Worm (Caenorhabditis elegans) whole organism, young adult: ENCODE measurements around the gene C46A5.6.
A peak's percentile ranks its signal among the peaks of the same experiment; 100 is the strongest.

Experiments used
- B0035.1 ChIP-seq: sonication (generic microtip); optimal IDR thresholded peaks from 2 replicates; lab custom pipeline; 2016; ENCODE audit warnings: missing genetic modification characterization, mild to moderate bottlenecking, missing compliant biosample characterization, missing genotype, missing genetic modification reagents
- B0336.3 ChIP-seq: fragments of 200-800 bp; sonication (Bioruptor generic); IDR thresholded peaks from 2 replicates; pipeline ENCODE4 v1.3.6; 2022; ENCODE audit warnings: missing genetic modification characterization, missing compliant biosample characterization
- C17E4.6 ChIP-seq: fragments of 200-800 bp; sonication (Bioruptor generic); IDR thresholded peaks from 2 replicates; pipeline ENCODE4 v1.3.6; 2022; ENCODE audit warnings: missing genetic modification reagents, missing genetic modification characterization, missing compliant biosample characterization
- F33H1.4 ChIP-seq: fragments of 200-800 bp; sonication (Bioruptor generic); IDR thresholded peaks from 2 replicates; pipeline ENCODE4 v1.3.6; 2022; ENCODE audit warnings: missing genetic modification reagents, missing genetic modification characterization, missing compliant biosample characterization
- F39B2.1 ChIP-seq: fragments of 200-800 bp; sonication (Bioruptor generic); IDR thresholded peaks from 2 replicates; pipeline ENCODE4 v1.3.6; 2022; ENCODE audit warnings: missing genetic modification reagents, missing genetic modification characterization, missing compliant biosample characterization
- F52B5.7 ChIP-seq: sonication (generic microtip); optimal IDR thresholded peaks from 2 replicates; lab custom pipeline; 2016; ENCODE audit warnings: mild to moderate bottlenecking, missing genetic modification characterization, missing compliant biosample characterization
- F57C9.4 ChIP-seq: sonication (generic microtip); optimal IDR thresholded peaks from 2 replicates; lab custom pipeline; 2017; ENCODE audit warnings: mild to moderate bottlenecking, missing genetic modification characterization, missing compliant biosample characterization
- K12H6.12 ChIP-seq: fragments of 200-800 bp; sonication (Bioruptor generic); optimal IDR thresholded peaks from 2 replicates; lab custom pipeline; 2018; ENCODE audit warnings: mild to moderate bottlenecking, missing genetic modification characterization, missing compliant biosample characterization
- T26A5.8 ChIP-seq: sonication (generic microtip); optimal IDR thresholded peaks from 2 replicates; lab custom pipeline; 2016; ENCODE audit warnings: missing genetic modification characterization, missing compliant biosample characterization
- Y67H2A.10 ChIP-seq: fragments of 200-800 bp; sonication (Bioruptor generic); conservative IDR thresholded peaks from 2 replicates; pipeline ENCODE4 v1.3.6; 2022; ENCODE audit warnings: missing genetic modification reagents, missing genetic modification characterization, missing compliant biosample characterization
- Y79H2A.3 ChIP-seq: fragments of 200-800 bp; sonication (Bioruptor generic); conservative IDR thresholded peaks from 2 replicates; pipeline ENCODE4 v1.3.6; 2022; ENCODE audit warnings: missing genetic modification reagents, missing genetic modification characterization, missing compliant biosample characterization
- athp-1 ChIP-seq: sonication (generic microtip); optimal IDR thresholded peaks from 2 replicates; lab custom pipeline; 2017; ENCODE audit warnings: mild to moderate bottlenecking, missing genetic modification characterization, missing compliant biosample characterization
- attf-5 ChIP-seq: fragments of 200-800 bp; sonication (Bioruptor generic); optimal IDR thresholded peaks from 2 replicates; lab custom pipeline; 2018; ENCODE audit warnings: mild to moderate bottlenecking, missing genetic modification characterization, missing compliant biosample characterization
- attf-6 ChIP-seq: fragments of 200-800 bp; sonication (Bioruptor generic); IDR thresholded peaks from 2 replicates; pipeline ENCODE4 v1.3.6; 2022; ENCODE audit warnings: missing genetic modification reagents, missing genetic modification characterization, missing compliant biosample characterization
- bed-2 ChIP-seq: fragments of 200-800 bp; sonication (Bioruptor generic); IDR thresholded peaks from 2 replicates; pipeline ENCODE4 v1.3.6; 2022; ENCODE audit warnings: missing genetic modification reagents, missing genetic modification characterization, missing compliant biosample characterization
- cebp-1 ChIP-seq, 2 experiments: fragments of 200-800 bp in 1 of 2; sonication (Bioruptor generic) in 1 of 2; sonication (generic microtip) in 1 of 2; IDR thresholded peaks in 1 of 2; optimal IDR thresholded peaks in 1 of 2; 2 replicates each; pipeline versions ENCODE4 v1.3.6 to Lab custom; 2017 to 2022; ENCODE audit warnings: missing compliant biosample characterization in 2 of 2, missing genetic modification characterization in 2 of 2, mild to moderate bottlenecking in 1 of 2, missing genetic modification reagents in 1 of 2, moderate library complexity in 1 of 2
- ceh-40 ChIP-seq: fragments of 200-800 bp; sonication (Bioruptor generic); IDR thresholded peaks from 2 replicates; pipeline ENCODE4 v1.3.6; 2022; ENCODE audit warnings: missing genetic modification characterization, missing compliant biosample characterization
- ceh-79 ChIP-seq: sonication (generic microtip); optimal IDR thresholded peaks from 2 replicates; lab custom pipeline; 2017; ENCODE audit warnings: mild to moderate bottlenecking, missing genetic modification characterization, missing compliant biosample characterization
- dpl-1 ChIP-seq: fragments of 150-350 bp; optimal IDR thresholded peaks from 2 replicates; lab custom pipeline; 2014; ENCODE audit warnings: missing biosample characterization, missing genetic modification reagents, missing genetic modification characterization
- efl-1 ChIP-seq: fragments of 150-350 bp; optimal IDR thresholded peaks from 2 replicates; lab custom pipeline; 2014; ENCODE audit warnings: missing biosample characterization, missing genetic modification reagents, missing genetic modification characterization
- ekl-4 ChIP-seq: fragments of 200-800 bp; sonication (Bioruptor generic); IDR thresholded peaks from 2 replicates; pipeline ENCODE4 v1.3.6; 2022; ENCODE audit warnings: missing genetic modification reagents, missing genetic modification characterization, missing compliant biosample characterization
- ets-4 ChIP-seq: fragments of 200-800 bp; sonication (Bioruptor generic); optimal IDR thresholded peaks from 2 replicates; lab custom pipeline; 2018; ENCODE audit warnings: mild to moderate bottlenecking, missing genetic modification characterization, missing compliant biosample characterization
- him-1 ChIP-seq: sonication (generic microtip); optimal IDR thresholded peaks from 2 replicates; lab custom pipeline; 2016; ENCODE audit warnings: missing genotype, missing genetic modification reagents, missing genetic modification characterization, missing compliant biosample characterization
- hlh-26 ChIP-seq: fragments of 200-800 bp; sonication (Bioruptor generic); conservative IDR thresholded peaks from 2 replicates; pipeline ENCODE4 v1.3.6; 2022; ENCODE audit warnings: missing genetic modification reagents, missing genetic modification characterization, missing compliant biosample characterization
- hmg-1.2 ChIP-seq: fragments of 200-800 bp; sonication (Bioruptor generic); IDR thresholded peaks from 2 replicates; pipeline ENCODE4 v1.3.6; 2022; ENCODE audit warnings: missing genetic modification reagents, missing genetic modification characterization, missing compliant biosample characterization
- hmg-20 ChIP-seq: fragments of 200-800 bp; sonication (Bioruptor generic); IDR thresholded peaks from 2 replicates; pipeline ENCODE4 v1.3.6; 2022; ENCODE audit warnings: missing genetic modification reagents, missing genetic modification characterization, missing compliant biosample characterization
- hrde-1 ChIP-seq: sonication (generic microtip); optimal IDR thresholded peaks from 2 replicates; lab custom pipeline; 2016; ENCODE audit warnings: missing genetic modification characterization, mild to moderate bottlenecking, missing compliant biosample characterization, moderate library complexity, missing genotype, missing genetic modification reagents, borderline replicate concordance
- hsf-1 ChIP-seq: fragments of 200-800 bp; sonication (Bioruptor generic); IDR thresholded peaks from 2 replicates; pipeline ENCODE4 v1.3.6; 2022; ENCODE audit warnings: missing genetic modification reagents, missing genetic modification characterization, missing compliant biosample characterization
- let-526 ChIP-seq: fragments of 200-800 bp; sonication (Bioruptor generic); IDR thresholded peaks from 2 replicates; pipeline ENCODE4 v1.3.6; 2022; ENCODE audit warnings: missing genetic modification reagents, missing genetic modification characterization, missing compliant biosample characterization
- lin-35 ChIP-seq, 3 experiments: fragments of 150-350 bp in 2 of 3; sonication (generic microtip) in 1 of 3; optimal IDR thresholded peaks; 2 replicates each; lab custom pipeline; 2014 to 2018; ENCODE audit warnings: missing biosample characterization in 3 of 3, missing genetic modification characterization in 3 of 3, missing genetic modification reagents in 3 of 3
- lin-54 ChIP-seq: fragments of 200-800 bp; sonication (Bioruptor generic); optimal IDR thresholded peaks from 2 replicates; lab custom pipeline; 2018; ENCODE audit warnings: mild to moderate bottlenecking, missing genetic modification characterization, missing compliant biosample characterization
- lsy-27 ChIP-seq: sonication (generic microtip); optimal IDR thresholded peaks from 2 replicates; lab custom pipeline; 2017; ENCODE audit warnings: missing genetic modification characterization, mild to moderate bottlenecking, missing compliant biosample characterization, antibody characterized with exemption, missing genotype, borderline replicate concordance; ENCODE audit not compliant: insufficient read depth
- madf-3 ChIP-seq: fragments of 200-800 bp; sonication (Bioruptor generic); IDR thresholded peaks from 2 replicates; pipeline ENCODE4 v1.3.6; 2022; ENCODE audit warnings: missing genetic modification reagents, missing genetic modification characterization, missing compliant biosample characterization
- mxl-1 ChIP-seq: sonication (generic microtip); optimal IDR thresholded peaks from 2 replicates; lab custom pipeline; 2016; ENCODE audit warnings: missing genetic modification characterization, missing compliant biosample characterization
- nfya-1 ChIP-seq: sonication (generic microtip); optimal IDR thresholded peaks from 2 replicates; lab custom pipeline; 2017; ENCODE audit warnings: antibody characterized with exemption, missing compliant biosample characterization, missing genetic modification characterization, borderline replicate concordance; ENCODE audit not compliant: insufficient read depth
- nfya-2 ChIP-seq: fragments of 200-800 bp; sonication (Bioruptor generic); IDR thresholded peaks from 2 replicates; pipeline ENCODE4 v1.3.6; 2022; ENCODE audit warnings: missing genetic modification reagents, missing genetic modification characterization, missing compliant biosample characterization
- nhr-90 ChIP-seq: sonication (generic microtip); optimal IDR thresholded peaks from 2 replicates; lab custom pipeline; 2016; ENCODE audit warnings: missing genotype, mild to moderate bottlenecking, missing genetic modification characterization, missing compliant biosample characterization
- pbrm-1 ChIP-seq: fragments of 200-800 bp; sonication (Bioruptor generic); IDR thresholded peaks from 2 replicates; pipeline ENCODE4 v1.3.6; 2022; ENCODE audit warnings: missing genetic modification reagents, missing genetic modification characterization, missing compliant biosample characterization
- snpc-1.1 ChIP-seq: sonication (generic microtip); optimal IDR thresholded peaks from 2 replicates; lab custom pipeline; 2017; ENCODE audit warnings: missing genetic modification characterization, mild to moderate bottlenecking, missing compliant biosample characterization, antibody characterized with exemption, moderate library complexity, missing genotype, missing genetic modification reagents; ENCODE audit not compliant: insufficient read depth
- snpc-4 ChIP-seq, 5 experiments: fragments of 150-350 bp in 1 of 5; sonication (generic microtip) in 4 of 5; optimal IDR thresholded peaks; 2 replicates each; lab custom pipeline; 2014 to 2018; ENCODE audit warnings: missing genetic modification characterization in 5 of 5, missing biosample characterization in 3 of 5, antibody characterized with exemption in 2 of 5, mild to moderate bottlenecking in 2 of 5, missing compliant biosample characterization in 2 of 5, missing genotype in 2 of 5, moderate library complexity in 2 of 5, missing genetic modification reagents in 1 of 5
- sptf-2 ChIP-seq: fragments of 200-800 bp; sonication (Bioruptor generic); optimal IDR thresholded peaks from 2 replicates; lab custom pipeline; 2018; ENCODE audit warnings: mild to moderate bottlenecking, missing genetic modification characterization, missing compliant biosample characterization
- tlf-1 ChIP-seq: fragments of 200-800 bp; sonication (Bioruptor generic); optimal IDR thresholded peaks from 2 replicates; lab custom pipeline; 2018; ENCODE audit warnings: mild to moderate bottlenecking, missing genetic modification characterization, missing compliant biosample characterization
- unc-130 ChIP-seq: sonication (generic microtip); optimal IDR thresholded peaks from 2 replicates; lab custom pipeline; 2016; ENCODE audit warnings: missing genetic modification reagents, missing genetic modification characterization, missing compliant biosample characterization
- xnd-1 ChIP-seq: sonication (generic microtip); optimal IDR thresholded peaks from 2 replicates; lab custom pipeline; 2016; ENCODE audit warnings: missing genotype, missing genetic modification reagents, missing genetic modification characterization, missing compliant biosample characterization
- ztf-3 ChIP-seq: fragments of 200-800 bp; sonication (Bioruptor generic); optimal IDR thresholded peaks from 2 replicates; lab custom pipeline; 2018; ENCODE audit warnings: mild to moderate bottlenecking, missing genetic modification characterization, missing compliant biosample characterization

C46A5.6 gene

ce11 chrIV:7796432-7797113, 32.9 kb upstream of the C46A5.6 start, which contains the start of gene sgo-1:
TSS of gene sgo-1 (minus strand) at chrIV:7796482.
- TF ChIP-seq efl-1 (peak; percentile 100), cebp-1 (GFP tag; IDR thresholded peaks at IDR 0.05; lab: Robert Waterston, UW) (peak; percentile 35; the same call in 1 of the 2 replicates), cebp-1 (tag; optimal IDR thresholded peaks at IDR 0.05; lab: Kevin White, UChicago) (no peak), hmg-20 (GFP tag; lab: Robert Waterston, UW) (no peak), attf-5 (GFP tag; lab: Kevin White, UChicago) (no peak), ekl-4 (GFP tag; lab: Robert Waterston, UW) (peak; percentile 88), let-526 (GFP tag; lab: Robert Waterston, UW) (no peak), dpl-1 (peak; percentile 95), hmg-1.2 (GFP tag; lab: Robert Waterston, UW) (peak; percentile 68), F52B5.7 (no peak), xnd-1 (peak; percentile 99), ceh-79 (no peak), him-1 (tag; lab: Kevin White, UChicago) (peak; percentile 24), lin-35 (GFP tag; optimal IDR thresholded peaks at IDR 0.05; lab: Kevin White, UChicago) (peak in 2 of 3 experiments; percentile 2 to 82), nfya-1 (tag; lab: Kevin White, UChicago) (no peak), T26A5.8 (tag; lab: Kevin White, UChicago) (no peak), ets-4 (GFP tag; lab: Kevin White, UChicago) (no peak), madf-3 (GFP tag; lab: Robert Waterston, UW) (peak; percentile 97), lin-54 (peak; percentile 91), tlf-1 (GFP tag; lab: Kevin White, UChicago) (peak; percentile 93), F33H1.4 (GFP tag; lab: Robert Waterston, UW) (peak; percentile 100), hrde-1 (tag; lab: Kevin White, UChicago) (peak; percentile 69), nfya-2 (GFP tag; lab: Robert Waterston, UW) (peak; percentile 70; the same call in 1 of the 2 replicates), B0035.1 (tag; lab: Kevin White, UChicago) (no peak), Y67H2A.10 (0 out of 2 replicates have a peak, but pooled peaks have one; percentile 43), bed-2 (no peak), pbrm-1 (GFP tag; lab: Robert Waterston, UW) (peak; percentile 77; the same call in 1 of the 2 replicates), sptf-2 (GFP tag; lab: Kevin White, UChicago) (no peak), nhr-90 (tag; lab: Kevin White, UChicago) (no peak), ceh-40 (GFP tag; lab: Robert Waterston, UW) (no peak), attf-6 (GFP tag; lab: Robert Waterston, UW) (peak; percentile 85), K12H6.12 (tag; lab: Kevin White, UChicago) (no peak), F57C9.4 (tag; lab: Kevin White, UChicago) (no peak), mxl-1 (tag; lab: Kevin White, UChicago) (no peak), C17E4.6 (GFP tag; lab: Robert Waterston, UW) (peak; percentile 88), athp-1 (peak; percentile 70), F39B2.1 (GFP tag; lab: Robert Waterston, UW) (0 out of 2 replicates have a peak, but pooled peaks have one; percentile 62), hsf-1 (peak; percentile 92), ztf-3 (GFP tag; lab: Kevin White, UChicago) (no peak), unc-130 (GFP tag; lab: Kevin White, UChicago) (peak; percentile 87), snpc-1.1 (tag; lab: Kevin White, UChicago) (peak; percentile 53), hlh-26 (no peak), Y79H2A.3 (GFP tag; lab: Robert Waterston, UW) (peak; percentile 87), B0336.3 (GFP tag; lab: Robert Waterston, UW) (peak; percentile 87), lsy-27 (no peak), snpc-4 (GFP tag; optimal IDR thresholded peaks at IDR 0.05; lab: Kevin White, UChicago) (peak; percentile 70), snpc-4 (tag; optimal IDR thresholded peaks at IDR 0.05; lab: Kevin White, UChicago) (peak in 3 of 4 experiments; percentile 41 to 70 (median 60))
